Worm (Caenorhabditis elegans) whole organism, midembryonic: ENCODE results near the gene pqn-35.

Source experiments
- T22C8.4 ChIP-seq: fragments of 200-800 bp; sonication (Bioruptor generic); IDR thresholded peaks from 2 replicates; pipeline ENCODE4 v1.3.6; 2022; ENCODE audit warnings: missing genetic modification characterization, missing compliant biosample characterization
- cog-1 ChIP-seq: sonication (generic microtip); optimal IDR thresholded peaks from 2 replicates; lab custom pipeline; 2016; ENCODE audit warnings: missing genetic modification characterization, missing compliant biosample characterization
- flt-1 ChIP-seq: fragments of 200-800 bp; sonication (Bioruptor generic); IDR thresholded peaks from 2 replicates; pipeline ENCODE4 v1.3.6; 2022; ENCODE audit warnings: missing genetic modification characterization, missing compliant biosample characterization
- klf-2 ChIP-seq: fragments of 200-800 bp; sonication (Bioruptor generic); conservative IDR thresholded peaks from 2 replicates; pipeline ENCODE4 v1.3.6; 2022; ENCODE audit warnings: missing genetic modification reagents, missing genetic modification characterization, missing compliant biosample characterization
- med-1 ChIP-seq: sonication (generic microtip); optimal IDR thresholded peaks from 2 replicates; lab custom pipeline; 2017; ENCODE audit warnings: missing genetic modification characterization, mild to moderate bottlenecking, missing compliant biosample characterization, antibody characterized with exemption, missing genetic modification reagents; ENCODE audit not compliant: insufficient read depth
- ref-1 ChIP-seq: fragments of 200-800 bp; sonication (Bioruptor generic); conservative IDR thresholded peaks from 2 replicates; pipeline ENCODE4 v1.3.6; 2022; ENCODE audit warnings: missing genetic modification reagents, missing genetic modification characterization, missing compliant biosample characterization
- tab-1 ChIP-seq: fragments of 200-800 bp; sonication (Bioruptor generic); IDR thresholded peaks from 2 replicates; pipeline ENCODE4 v1.3.6; 2022; ENCODE audit warnings: missing genetic modification characterization, missing compliant biosample characterization
- ztf-23 ChIP-seq: fragments of 200-800 bp; sonication (Bioruptor generic); IDR thresholded peaks from 2 replicates; pipeline ENCODE4 v1.3.6; 2022; ENCODE audit warnings: missing genetic modification reagents, missing genetic modification characterization, missing compliant biosample characterization
- ztf-29 ChIP-seq: fragments of 200-800 bp; sonication (Bioruptor generic); IDR thresholded peaks from 2 replicates; pipeline ENCODE4 v1.3.6; 2022; ENCODE audit warnings: missing genetic modification reagents, missing genetic modification characterization, missing compliant biosample characterization

The pqn-35 gene

DNA sequence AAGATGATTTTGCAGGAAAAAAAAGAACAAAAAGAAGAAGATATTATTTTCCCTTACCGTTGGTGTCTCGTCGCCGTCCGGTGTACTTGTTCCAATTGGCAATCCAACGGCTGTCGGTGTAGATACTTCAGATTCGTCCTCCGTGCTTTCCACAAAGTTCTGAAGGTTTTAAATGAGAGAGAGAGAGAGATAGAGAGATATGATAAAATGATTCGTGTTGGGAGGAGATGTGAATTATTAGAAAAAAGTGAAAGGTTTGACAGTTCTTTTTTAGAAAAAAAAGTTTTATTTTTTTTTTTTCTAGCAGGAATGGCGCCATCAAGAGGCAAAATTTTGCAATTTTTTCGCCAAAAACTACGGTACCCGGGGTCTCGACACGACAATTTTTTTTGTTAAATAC, 12.5 kb upstream of the pqn-35 start:
- TF ChIP-seq ref-1 (GFP tag; lab: Robert Waterston, UW) (no peak), med-1 (no peak)

DNA sequence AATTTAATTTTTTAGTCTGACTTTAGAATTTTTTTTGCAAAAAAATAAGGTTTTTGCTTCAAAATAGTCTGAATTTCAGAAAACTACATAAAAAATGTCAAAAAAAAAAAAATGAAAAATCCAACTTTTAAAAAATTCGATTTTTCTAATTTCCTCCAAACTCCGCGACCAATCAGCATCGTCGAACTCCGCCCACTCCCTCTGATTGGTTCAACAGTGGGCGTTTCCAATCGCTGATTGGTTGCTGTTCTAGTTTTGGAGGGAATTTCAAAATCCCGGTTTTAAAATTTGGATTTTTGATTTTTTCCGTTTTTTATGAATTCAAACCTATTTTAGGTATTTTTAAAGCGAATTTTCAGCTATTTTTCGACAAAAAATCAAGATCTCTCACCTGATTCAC, 12.0 kb upstream of the pqn-35 start:
- TF ChIP-seq ref-1 (GFP tag; lab: Robert Waterston, UW) = no peak
- TF ChIP-seq T22C8.4 (GFP tag; lab: Robert Waterston, UW) = no peak
- TF ChIP-seq flt-1 (GFP tag; lab: Robert Waterston, UW) = no peak
- no peak for TF ChIP-seq ztf-29
- TF ChIP-seq tab-1 (GFP tag; lab: Robert Waterston, UW) = no peak
- TF ChIP-seq ztf-23 (GFP tag; lab: Robert Waterston, UW) = no peak

DNA sequence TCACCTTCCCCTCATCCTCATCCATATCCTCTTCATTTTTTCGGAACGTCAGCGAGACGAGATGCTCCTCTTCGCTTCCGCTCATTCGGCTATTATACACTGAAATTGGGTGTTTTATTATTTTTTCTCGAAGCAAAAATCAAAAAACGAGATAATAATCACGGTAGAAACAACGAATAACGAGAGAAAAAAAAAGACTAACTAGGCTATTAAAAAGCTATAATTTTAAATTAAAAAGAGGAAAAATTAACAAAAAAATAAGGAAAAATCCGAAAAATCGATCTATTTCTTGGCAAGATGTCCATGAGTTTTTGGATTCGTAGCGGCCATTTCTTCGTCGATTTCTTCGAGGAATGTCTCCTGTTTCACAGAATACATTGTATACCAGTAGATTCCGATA, 11.5 kb upstream of the pqn-35 start, which contains the start of gene ipla-1:
TSS of gene ipla-1 (minus strand) at position 101 of the 400 bp plus-strand sequence.
- TF ChIP-seq med-1 (no peak), T22C8.4 (GFP tag; lab: Robert Waterston, UW) (no peak), tab-1 (GFP tag; lab: Robert Waterston, UW) (no peak), ztf-23 (GFP tag; lab: Robert Waterston, UW) (no peak), ztf-29 (no peak), flt-1 (GFP tag; lab: Robert Waterston, UW) (no peak), cog-1 (tag; lab: Kevin White, UChicago) (no peak), ref-1 (GFP tag; lab: Robert Waterston, UW) (no peak), klf-2 (no peak)

DNA sequence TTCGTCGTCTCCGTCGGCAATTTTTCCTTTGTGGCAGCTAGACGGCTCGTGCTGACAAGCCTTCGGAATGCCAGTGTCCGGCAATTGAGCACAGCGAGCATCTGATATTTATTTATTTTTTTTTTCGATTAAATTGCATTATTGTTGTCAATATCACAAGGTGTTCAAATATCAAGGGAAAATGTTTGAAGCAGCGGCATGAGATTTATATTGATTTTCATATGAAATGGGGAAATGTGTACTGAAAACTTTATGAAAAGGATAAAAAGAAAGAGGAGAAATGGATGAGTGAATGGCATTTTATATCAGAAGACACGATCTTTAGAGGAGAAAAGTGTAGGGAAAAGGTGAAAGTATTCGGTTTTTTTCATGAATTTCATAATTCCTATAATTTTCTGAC, 10.3 kb upstream of the pqn-35 start, which contains the start of gene coa-3:
TSS of gene coa-3 (minus strand) at position 101 of the 400 bp plus-strand sequence.
- TF ChIP-seq cog-1 (tag; lab: Kevin White, UChicago) = no peak
- no peak for TF ChIP-seq tab-1 (GFP tag; lab: Robert Waterston, UW)
- no peak for TF ChIP-seq T22C8.4 (GFP tag; lab: Robert Waterston, UW)
- no peak for TF ChIP-seq med-1
- no peak for TF ChIP-seq klf-2
- no peak for TF ChIP-seq ztf-29
- no peak for TF ChIP-seq ref-1 (GFP tag; lab: Robert Waterston, UW)
- TF ChIP-seq ztf-23 (GFP tag; lab: Robert Waterston, UW) = no peak
- no peak for TF ChIP-seq flt-1 (GFP tag; lab: Robert Waterston, UW)

DNA sequence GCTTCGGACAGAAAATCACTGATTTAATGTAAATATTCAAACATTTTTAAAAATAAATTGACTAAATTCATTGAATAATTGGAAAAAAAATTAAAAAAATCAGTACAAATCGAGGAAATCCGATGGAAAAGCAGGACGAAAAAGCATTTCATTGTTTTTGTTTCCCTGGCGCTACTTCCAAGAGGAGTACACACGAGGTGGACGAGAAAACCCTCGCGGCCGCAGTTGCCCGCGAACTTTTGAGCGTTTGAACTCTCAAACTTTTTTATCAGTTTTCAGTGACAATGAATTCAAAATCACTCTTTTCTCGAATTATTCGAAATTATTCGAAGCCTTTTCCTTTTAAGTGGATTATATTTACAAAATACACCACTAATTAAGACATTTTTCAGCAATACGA, 9.8 kb upstream of the pqn-35 start, which contains the start of gene F35D11.4:
TSS of gene F35D11.4 (plus strand) at position 393 of the 400 bp plus-strand sequence.
- peak; percentile 67; the same call in 1 of the 2 replicates for TF ChIP-seq flt-1 (GFP tag; lab: Robert Waterston, UW)
- TF ChIP-seq ztf-29 = no peak

DNA sequence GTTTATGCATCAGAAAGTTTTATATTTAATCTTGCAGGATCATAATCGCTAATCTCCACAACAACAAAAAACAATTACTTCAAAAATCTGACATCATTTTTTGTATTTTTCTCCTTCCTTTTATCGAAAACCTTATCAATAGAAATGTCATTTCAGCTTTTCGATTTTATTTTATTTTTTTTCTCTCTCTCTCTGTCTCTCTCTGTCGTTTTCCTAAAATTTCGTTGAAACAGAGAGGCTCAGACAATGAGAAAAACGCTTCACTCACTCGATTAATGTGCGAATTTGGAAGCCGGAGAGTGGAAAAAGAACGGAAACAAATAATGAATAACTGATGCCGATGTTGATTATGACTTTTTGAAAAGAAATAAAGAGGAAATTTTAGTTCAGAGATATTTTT, 8.6 kb upstream of the pqn-35 start:
- TF ChIP-seq flt-1 (GFP tag; lab: Robert Waterston, UW) = no peak
- TF ChIP-seq med-1 = no peak
- TF ChIP-seq ref-1 (GFP tag; lab: Robert Waterston, UW) = no peak
- no peak for TF ChIP-seq ztf-29
- no peak for TF ChIP-seq cog-1 (tag; lab: Kevin White, UChicago)
- TF ChIP-seq klf-2 = no peak
- no peak for TF ChIP-seq ztf-23 (GFP tag; lab: Robert Waterston, UW)
- TF ChIP-seq tab-1 (GFP tag; lab: Robert Waterston, UW) = no peak
- no peak for TF ChIP-seq T22C8.4 (GFP tag; lab: Robert Waterston, UW)

DNA sequence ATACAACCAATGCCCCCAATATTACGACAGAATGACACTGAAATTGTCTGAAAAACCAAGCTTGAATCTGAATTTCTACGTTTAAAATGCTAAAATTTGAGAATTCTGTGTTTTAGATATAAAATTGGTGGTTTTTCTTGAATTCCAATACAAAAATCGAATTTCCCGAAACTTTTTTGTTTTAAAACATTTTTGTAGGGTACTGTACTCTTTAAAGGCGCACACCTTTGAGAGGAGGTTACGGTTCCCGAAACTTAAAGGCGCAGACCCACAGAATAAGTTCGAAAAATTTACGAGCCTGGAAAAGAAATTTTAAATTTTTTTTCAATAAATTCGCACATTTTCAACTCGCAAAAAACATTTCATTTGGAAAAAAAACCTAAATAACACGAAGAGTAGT, 8.1 kb upstream of the pqn-35 start:
- TF ChIP-seq tab-1 (GFP tag; lab: Robert Waterston, UW) (no peak), cog-1 (tag; lab: Kevin White, UChicago) (no peak)

DNA sequence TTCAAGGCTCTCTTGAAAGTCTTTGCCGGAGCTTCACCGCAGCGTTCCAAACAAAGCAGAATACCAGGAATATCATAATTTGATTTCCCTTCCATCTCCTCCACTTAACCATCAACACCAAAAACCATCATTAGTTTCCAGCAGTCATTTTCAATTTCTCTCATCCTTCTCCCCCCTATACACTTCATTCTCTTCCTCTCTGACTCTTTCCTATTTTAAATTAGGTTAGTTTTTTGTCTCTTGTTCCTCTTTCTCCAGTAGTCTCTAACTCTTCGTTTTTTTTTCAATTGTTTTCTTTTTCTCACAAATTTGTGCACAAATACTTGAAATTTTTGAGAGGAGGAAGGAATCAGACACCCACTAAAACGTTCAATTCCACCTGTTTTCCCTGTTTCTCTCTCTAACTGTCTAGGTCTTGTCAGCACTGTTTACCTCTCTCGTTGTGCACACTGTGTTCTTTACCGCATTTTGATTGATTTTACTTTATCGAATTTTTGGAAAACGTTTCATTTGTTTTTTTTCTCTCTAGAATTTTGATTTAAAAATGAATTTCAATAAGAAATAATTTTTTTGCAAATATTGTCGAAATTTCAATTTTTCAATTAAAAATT, 6.0 kb upstream of the pqn-35 start:
- TF ChIP-seq flt-1 (GFP tag; lab: Robert Waterston, UW) (no peak), tab-1 (GFP tag; lab: Robert Waterston, UW) (no peak), T22C8.4 (GFP tag; lab: Robert Waterston, UW) (no peak), ref-1 (GFP tag; lab: Robert Waterston, UW) (no peak)

DNA sequence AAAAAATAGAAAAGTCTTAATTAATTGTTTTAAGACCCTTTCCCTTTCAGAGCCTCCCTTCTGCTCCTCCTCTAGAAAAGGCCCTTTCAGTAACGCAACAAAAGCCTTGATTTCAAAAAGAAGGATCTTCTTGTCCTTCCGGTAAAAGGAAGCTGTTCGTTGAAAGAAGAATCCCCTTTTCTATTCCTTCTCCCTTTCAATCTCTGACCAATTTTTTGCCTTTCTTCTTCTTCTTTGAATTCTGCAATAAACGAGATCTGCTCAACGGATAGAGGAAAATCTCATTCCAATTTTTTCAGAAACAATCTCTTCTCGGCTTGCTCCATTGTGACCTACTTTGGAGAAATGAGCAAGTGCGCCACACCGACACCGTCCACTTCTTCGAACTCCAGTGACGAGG, 4.7 kb upstream of the pqn-35 start, which contains the start of gene F35D11.3:
TSS of gene F35D11.3 (plus strand) at position 300 of the 400 bp plus-strand sequence.
- TF ChIP-seq tab-1 (GFP tag; lab: Robert Waterston, UW) (no peak), ztf-23 (GFP tag; lab: Robert Waterston, UW) (no peak), ztf-29 (no peak), T22C8.4 (GFP tag; lab: Robert Waterston, UW) (no peak), cog-1 (tag; lab: Kevin White, UChicago) (no peak), flt-1 (GFP tag; lab: Robert Waterston, UW) (no peak)

DNA sequence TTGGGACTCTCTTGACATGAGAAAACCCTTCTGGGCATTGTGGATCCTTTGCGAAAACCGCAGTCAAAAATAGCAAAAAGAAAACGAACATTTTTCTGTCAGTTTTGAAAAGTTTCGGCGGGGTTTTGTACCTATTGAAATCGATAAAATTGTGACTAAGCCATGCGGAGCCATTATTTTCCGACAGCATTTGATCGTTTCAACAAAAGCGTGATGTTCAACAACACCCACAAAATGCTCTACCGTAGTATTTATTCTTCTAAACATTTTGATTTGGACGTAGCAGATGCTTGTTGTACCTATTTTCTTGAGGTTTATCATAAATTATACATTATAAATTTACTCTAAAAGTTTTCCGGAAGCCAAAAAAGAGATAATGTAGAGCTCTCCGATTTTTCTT, 3.6 kb downstream of the pqn-35 start, which contains the start of gene clec-136:
TSS of gene clec-136 (minus strand) at position 101 of the 400 bp plus-strand sequence.
- no peak for TF ChIP-seq klf-2
- no peak for TF ChIP-seq ztf-23 (GFP tag; lab: Robert Waterston, UW)
- no peak for TF ChIP-seq ztf-29
- TF ChIP-seq ref-1 (GFP tag; lab: Robert Waterston, UW) = no peak
- TF ChIP-seq tab-1 (GFP tag; lab: Robert Waterston, UW) = no peak
- no peak for TF ChIP-seq med-1
- no peak for TF ChIP-seq flt-1 (GFP tag; lab: Robert Waterston, UW)
- TF ChIP-seq cog-1 (tag; lab: Kevin White, UChicago) = no peak
- no peak for TF ChIP-seq T22C8.4 (GFP tag; lab: Robert Waterston, UW)

DNA sequence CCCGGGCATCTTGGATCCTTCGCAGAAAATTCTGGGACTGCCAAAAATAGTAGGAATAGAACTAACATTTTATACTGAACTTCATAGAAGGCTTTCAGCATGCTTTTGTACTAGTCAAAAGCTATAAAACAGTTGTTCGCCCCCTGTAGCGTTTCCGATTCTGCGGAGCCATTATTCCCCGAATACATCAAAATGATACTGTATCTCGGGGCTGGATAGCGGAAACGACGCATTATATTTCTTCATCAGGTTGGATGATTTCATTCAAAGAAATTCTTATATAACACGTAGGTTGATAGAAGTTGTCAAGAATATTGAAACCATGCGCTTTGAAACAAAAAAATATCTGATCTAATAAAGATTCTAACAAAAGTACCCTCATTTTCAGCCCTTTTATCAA, 5.2 kb downstream of the pqn-35 start, which contains the start of gene clec-137:
TSS of gene clec-137 (minus strand) at position 101 of the 400 bp plus-strand sequence.
- TF ChIP-seq ztf-29 = no peak
- no peak for TF ChIP-seq flt-1 (GFP tag; lab: Robert Waterston, UW)
- TF ChIP-seq med-1 = no peak
- no peak for TF ChIP-seq T22C8.4 (GFP tag; lab: Robert Waterston, UW)
- no peak for TF ChIP-seq klf-2
- no peak for TF ChIP-seq cog-1 (tag; lab: Kevin White, UChicago)
- no peak for TF ChIP-seq tab-1 (GFP tag; lab: Robert Waterston, UW)
- no peak for TF ChIP-seq ztf-23 (GFP tag; lab: Robert Waterston, UW)
